Worm (Caenorhabditis elegans): ENCODE results near the gene F19B10.2.

- TF ChIP-seq nhr-237 (tag; optimal IDR thresholded peaks at IDR 0.05): no peak
- TF ChIP-seq ham-2 (GFP tag; optimal IDR thresholded peaks at IDR 0.05): no peak
- TF ChIP-seq unc-62 (GFP tag; optimal IDR thresholded peaks at IDR 0.05): no peak
- TF ChIP-seq lsy-2 (tag; optimal IDR thresholded peaks at IDR 0.05): no peak
- no peak for TF ChIP-seq zip-8 (tag; optimal IDR thresholded peaks at IDR 0.05)
- no peak for TF ChIP-seq nhr-28 (tag; optimal IDR thresholded peaks at IDR 0.05)
- no peak for TF ChIP-seq snpc-4 (tag; optimal IDR thresholded peaks at IDR 0.05)
- no peak for TF ChIP-seq tbx-8 (GFP tag; optimal IDR thresholded peaks at IDR 0.05)
- TF ChIP-seq mab-5 (tag; optimal IDR thresholded peaks at IDR 0.05): no peak
- no peak for TF ChIP-seq lin-13 (tag; optimal IDR thresholded peaks at IDR 0.05)
- TF ChIP-seq pha-4 (tag; optimal IDR thresholded peaks at IDR 0.05): no peak
Observed at ce11 chrII:3640197-3640596, 35.1 kb upstream of the F19B10.2 start, which contains the start of gene M151.10.
